Fruit fly (Drosophila melanogaster) Kc167 (cell line): Measurements from ENCODE around the gene Drgx.

Experiments used
- Myc ChIP-seq: fragments of >200 bp; optimal IDR thresholded peaks from 2 replicates; lab custom pipeline; 2017; ENCODE audit warnings: missing external identifiers
- Sin3A ChIP-seq: fragments of >200 bp; optimal IDR thresholded peaks from 2 replicates; lab custom pipeline; 2018; ENCODE audit warnings: missing external identifiers
- h ChIP-seq: fragments of >200 bp; optimal IDR thresholded peaks from 3 replicates; lab custom pipeline; 2018; ENCODE audit warnings: missing external identifiers
- insv ChIP-seq: fragments of >200 bp; optimal IDR thresholded peaks from 3 replicates; lab custom pipeline; 2018; ENCODE audit warnings: missing external identifiers
- psq ChIP-seq: fragments of >200 bp; optimal IDR thresholded peaks from 2 replicates; lab custom pipeline; 2017; ENCODE audit warnings: missing external identifiers
- ttk ChIP-seq: sonication (Bioruptor generic); optimal IDR thresholded peaks from 2 replicates; lab custom pipeline; 2017; ENCODE audit warnings: missing external identifiers

- no peak for TF ChIP-seq psq
- no peak for TF ChIP-seq ttk (lab: Kevin White, UChicago)
- TF ChIP-seq Sin3A (lab: Kevin White, UChicago) = no peak
- no peak for TF ChIP-seq insv (lab: Kevin White, UChicago)
- no peak for TF ChIP-seq Myc (lab: Kevin White, UChicago)
- TF ChIP-seq h (lab: Kevin White, UChicago) = no peak
These were observed 32.4 kb downstream of the Drgx start, which contains the start of gene CG43165 for dm6 chr2L:3694920-3695319.
